Worm (Caenorhabditis elegans) whole organism, mixed stage, embryonic: ENCODE data around the gene nsy-1.

Source experiments
- ces-1 ChIP-seq: fragments of 150-350 bp; optimal IDR thresholded peaks from 2 replicates; lab custom pipeline; 2014; ENCODE audit warnings: missing biosample characterization, missing genetic modification reagents, missing genetic modification characterization
- lin-13 ChIP-seq: fragments of 150-350 bp; optimal IDR thresholded peaks from 2 replicates; lab custom pipeline; 2014; ENCODE audit warnings: missing biosample characterization, missing genetic modification characterization
- nhr-76 ChIP-seq: sonication (generic microtip); optimal IDR thresholded peaks from 2 replicates; lab custom pipeline; 2017; ENCODE audit warnings: missing biosample characterization, missing genetic modification characterization
- snpc-4 ChIP-seq: fragments of 150-350 bp; optimal IDR thresholded peaks from 2 replicates; lab custom pipeline; 2014; ENCODE audit warnings: missing biosample characterization, missing genetic modification characterization
- unc-62 ChIP-seq: fragments of 150-350 bp; optimal IDR thresholded peaks from 2 replicates; lab custom pipeline; 2014; ENCODE audit warnings: missing biosample characterization, missing genetic modification reagents, missing genetic modification characterization

ce11 chrII:4981682-4982404 lies 40.7 kb upstream of the nsy-1 start:
- TF ChIP-seq unc-62 = no peak
- TF ChIP-seq nhr-76 (tag; lab: Kevin White, UChicago) = no peak
- TF ChIP-seq snpc-4 (tag; lab: Kevin White, UChicago) = no peak
- no peak for TF ChIP-seq lin-13 (tag; lab: Kevin White, UChicago)
- TF ChIP-seq ces-1 (GFP tag; lab: Kevin White, UChicago) = no peak
